Worm (Caenorhabditis elegans) whole organism, mixed stage, embryonic: Measurements from ENCODE around the gene F43E2.6.

Experiments used
- bed-3 ChIP-seq: fragments of 200-800 bp; sonication (Bioruptor generic); optimal IDR thresholded peaks from 3 replicates; lab custom pipeline; 2018; ENCODE audit warnings: mild to moderate bottlenecking, missing genetic modification characterization, moderate library complexity, missing compliant biosample characterization
- ceh-39 ChIP-seq: fragments of 150-350 bp; optimal IDR thresholded peaks from 2 replicates; lab custom pipeline; 2014; ENCODE audit warnings: missing biosample characterization, missing genetic modification characterization
- elt-1 ChIP-seq: sonication (generic microtip); optimal IDR thresholded peaks from 2 replicates; lab custom pipeline; 2017; ENCODE audit warnings: missing genetic modification characterization, mild to moderate bottlenecking, missing compliant biosample characterization, antibody characterized with exemption, moderate library complexity, borderline replicate concordance; ENCODE audit not compliant: insufficient read depth
- ham-2 ChIP-seq: fragments of 200-800 bp; sonication (Bioruptor generic); optimal IDR thresholded peaks from 2 replicates; lab custom pipeline; 2018; ENCODE audit warnings: mild to moderate bottlenecking, missing genetic modification characterization, missing compliant biosample characterization
- lin-13 ChIP-seq: fragments of 150-350 bp; optimal IDR thresholded peaks from 2 replicates; lab custom pipeline; 2014; ENCODE audit warnings: missing biosample characterization, missing genetic modification characterization
- lsy-2 ChIP-seq: fragments of 150-350 bp; optimal IDR thresholded peaks from 2 replicates; lab custom pipeline; 2014; ENCODE audit warnings: missing biosample characterization, missing genetic modification characterization
- nhr-237 ChIP-seq: fragments of 150-350 bp; optimal IDR thresholded peaks from 2 replicates; lab custom pipeline; 2014; ENCODE audit warnings: missing biosample characterization, missing genetic modification characterization
- nhr-28 ChIP-seq: fragments of 150-350 bp; optimal IDR thresholded peaks from 2 replicates; lab custom pipeline; 2014; ENCODE audit warnings: missing biosample characterization, missing genetic modification characterization
- nhr-76 ChIP-seq: sonication (generic microtip); optimal IDR thresholded peaks from 2 replicates; lab custom pipeline; 2017; ENCODE audit warnings: missing biosample characterization, missing genetic modification characterization
- pha-4 ChIP-seq: fragments of 150-350 bp; optimal IDR thresholded peaks from 2 replicates; lab custom pipeline; 2018; ENCODE audit warnings: missing biosample characterization, missing genetic modification reagents, missing genetic modification characterization
- snpc-4 ChIP-seq: fragments of 150-350 bp; optimal IDR thresholded peaks from 2 replicates; lab custom pipeline; 2014; ENCODE audit warnings: missing biosample characterization, missing genetic modification characterization
- ztf-11 ChIP-seq: fragments of 150-350 bp; optimal IDR thresholded peaks from 2 replicates; lab custom pipeline; 2014; ENCODE audit warnings: missing biosample characterization, missing genetic modification characterization

ce11 chrII:7392052-7392694 lies 23.5 kb upstream of the F43E2.6 start:
- TF ChIP-seq ceh-39 (tag; lab: Kevin White, UChicago) (no peak), elt-1 (tag; lab: Kevin White, UChicago) (no peak), ham-2 (GFP tag; lab: Kevin White, UChicago) (no peak), snpc-4 (tag; lab: Kevin White, UChicago) (no peak), ztf-11 (tag; lab: Kevin White, UChicago) (no peak), pha-4 (no peak), lin-13 (tag; lab: Kevin White, UChicago) (no peak), nhr-28 (no peak), nhr-76 (no peak), nhr-237 (no peak), bed-3 (no peak), lsy-2 (tag; lab: Kevin White, UChicago) (peak; percentile 6)
